Worm (Caenorhabditis elegans): ENCODE results near the gene slc-5A12.

slc-5A12 gene

DNA sequence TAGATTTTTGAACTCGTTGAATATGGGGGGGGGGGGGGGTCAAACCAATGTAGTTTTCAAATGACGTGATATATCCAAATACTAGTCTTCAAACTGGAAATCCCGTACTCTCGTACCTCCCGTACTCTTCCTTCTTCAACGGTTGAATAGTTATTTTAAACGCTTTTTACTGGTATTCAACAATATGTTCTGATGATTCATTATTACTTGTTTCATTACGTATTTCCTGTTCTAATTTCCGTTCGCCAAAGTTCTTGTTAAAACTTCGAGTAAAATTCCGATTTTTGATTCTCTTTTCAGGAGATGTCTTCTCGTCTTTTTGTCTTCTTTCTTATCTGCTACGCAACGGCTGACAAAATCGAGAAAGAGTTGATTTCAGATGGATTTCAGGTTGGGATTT, 6.6 kb upstream of the slc-5A12 start, which contains the start of gene nhx-9:
nhx-9 (plus strand) TSS at position 301 of the 400 bp plus-strand sequence.
- TF ChIP-seq ets-4 (GFP tag; optimal IDR thresholded peaks at IDR 0.05) (no peak), ztf-6 (GFP tag; IDR thresholded peaks at IDR 0.05) (no peak), Y53G8AR.9 (GFP tag; conservative IDR thresholded peaks at IDR 0.05) (no peak), ztf-26 (tag; optimal IDR thresholded peaks at IDR 0.05) (no peak), atf-7 (tag; optimal IDR thresholded peaks at IDR 0.05) (no peak), sdz-38 (tag; optimal IDR thresholded peaks at IDR 0.05) (no peak), tbx-9 (tag; optimal IDR thresholded peaks at IDR 0.05; ENCODE audit: borderline replicate concordance) (no peak), F22D6.2 (tag; optimal IDR thresholded peaks at IDR 0.05) (no peak), cebp-1 (GFP tag; IDR thresholded peaks at IDR 0.05) (no peak), cebp-1 (tag; optimal IDR thresholded peaks at IDR 0.05) (no peak), B0336.3 (GFP tag; IDR thresholded peaks at IDR 0.05) (no peak), T26A5.8 (tag; optimal IDR thresholded peaks at IDR 0.05) (no peak), mes-4 (tag; optimal IDR thresholded peaks at IDR 0.05) (no peak), madf-6 (GFP tag; IDR thresholded peaks at IDR 0.05) (no peak), hsf-1 (GFP tag; IDR thresholded peaks at IDR 0.05) (no peak), bed-1 (GFP tag; IDR thresholded peaks at IDR 0.05) (no peak), ceh-58 (GFP tag; IDR thresholded peaks at IDR 0.05) (no peak), mxl-1 (tag; optimal IDR thresholded peaks at IDR 0.05) (no peak), rcor-1 (GFP tag; IDR thresholded peaks at IDR 0.05) (no peak), hlh-26 (GFP tag; conservative IDR thresholded peaks at IDR 0.05) (no peak)

DNA sequence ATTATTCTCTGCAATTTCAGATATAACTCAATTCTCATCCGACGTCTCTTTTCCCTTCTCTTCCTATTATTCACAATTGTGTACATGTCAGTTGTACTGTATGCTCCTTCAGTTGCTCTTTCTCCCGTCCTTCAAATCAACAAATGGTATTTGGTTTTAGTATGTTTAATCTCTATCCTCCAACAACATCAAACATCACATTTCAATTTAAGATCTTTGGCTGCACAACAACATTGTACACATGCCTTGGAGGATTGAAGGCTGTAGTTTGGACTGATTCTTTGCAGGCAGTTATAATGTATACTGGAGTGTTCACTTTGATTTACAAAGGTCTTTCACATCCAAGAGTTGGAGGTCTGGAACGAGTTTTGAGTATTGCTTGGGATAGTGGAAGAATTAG, 1.3 kb downstream of the slc-5A12 start:
- TF ChIP-seq K11D2.4 (GFP tag; IDR thresholded peaks at IDR 0.05) (0 out of 2 replicates have a peak, but pooled peaks have one; percentile 43), nfyb-1 (GFP tag; IDR thresholded peaks at IDR 0.05) (no peak), ztf-26 (tag; optimal IDR thresholded peaks at IDR 0.05) (no peak), nfya-2 (GFP tag; IDR thresholded peaks at IDR 0.05) (no peak), mel-28 (tag; optimal IDR thresholded peaks at IDR 0.05; ENCODE audit: borderline replicate concordance) (no peak)

DNA sequence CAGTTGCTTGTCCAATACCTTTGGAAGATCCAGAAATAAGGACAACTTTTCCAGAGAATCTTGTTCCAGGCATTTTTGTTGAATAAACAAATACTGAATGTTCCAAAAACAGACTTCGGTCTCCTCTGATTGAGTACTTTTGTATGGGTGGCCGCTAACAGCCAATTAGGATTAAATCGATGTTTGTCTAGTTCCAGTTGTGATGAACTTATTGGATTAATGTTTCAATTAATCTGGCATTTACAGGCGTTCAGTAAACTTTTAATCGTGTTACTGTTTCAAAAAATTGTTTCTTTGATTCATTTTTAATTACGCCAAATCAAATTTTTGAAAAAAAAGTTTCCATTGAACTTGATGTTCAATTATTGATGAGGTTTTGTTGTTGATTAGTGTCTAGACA, 5.1 kb downstream of the slc-5A12 start, which contains the start of gene ZK829.1:
ZK829.1 (minus strand) TSS at position 101 of the 400 bp plus-strand sequence.
- TF ChIP-seq F37B4.10 (GFP tag; IDR thresholded peaks at IDR 0.05) (no peak), lag-1 (GFP tag; IDR thresholded peaks at IDR 0.05) (no peak), nhr-90 (tag; optimal IDR thresholded peaks at IDR 0.05) (no peak), ztf-3 (GFP tag; optimal IDR thresholded peaks at IDR 0.05) (no peak), F55B11.4 (tag; optimal IDR thresholded peaks at IDR 0.05; ENCODE audit: borderline replicate concordance, insufficient read depth) (no peak), T07F8.4 (tag; optimal IDR thresholded peaks at IDR 0.05) (no peak), tlf-1 (GFP tag; optimal IDR thresholded peaks at IDR 0.05) (no peak), unc-62 (GFP tag; optimal IDR thresholded peaks at IDR 0.05) (no peak), ceh-91 (GFP tag; IDR thresholded peaks at IDR 0.05) (no peak), hmg-20 (GFP tag; IDR thresholded peaks at IDR 0.05) (no peak), ztf-22 (GFP tag; optimal IDR thresholded peaks at IDR 0.05) (no peak), F57C9.4 (tag; optimal IDR thresholded peaks at IDR 0.05) (no peak), Y53G8AR.9 (GFP tag; conservative IDR thresholded peaks at IDR 0.05) (no peak), attf-5 (GFP tag; optimal IDR thresholded peaks at IDR 0.05) (no peak), sea-2 (GFP tag; IDR thresholded peaks at IDR 0.05) (no peak), B0019.2 (GFP tag; conservative IDR thresholded peaks at IDR 0.05) (no peak)
